Worm (Caenorhabditis elegans) whole organism, young adult: Measurements from ENCODE around the gene ccpp-6.

Experiments
- B0336.3 ChIP-seq: fragments of 200-800 bp; sonication (Bioruptor generic); IDR thresholded peaks from 2 replicates; pipeline ENCODE4 v1.3.6; 2022; ENCODE audit warnings: missing genetic modification characterization, missing compliant biosample characterization
- F37B4.10 ChIP-seq: fragments of 200-800 bp; sonication (Bioruptor generic); IDR thresholded peaks from 2 replicates; pipeline ENCODE4 v1.3.6; 2022; ENCODE audit warnings: missing genetic modification characterization, missing compliant biosample characterization
- F39B2.1 ChIP-seq: fragments of 200-800 bp; sonication (Bioruptor generic); IDR thresholded peaks from 2 replicates; pipeline ENCODE4 v1.3.6; 2022; ENCODE audit warnings: missing genetic modification reagents, missing genetic modification characterization, missing compliant biosample characterization
- F52B5.7 ChIP-seq: sonication (generic microtip); optimal IDR thresholded peaks from 2 replicates; lab custom pipeline; 2016; ENCODE audit warnings: mild to moderate bottlenecking, missing genetic modification characterization, missing compliant biosample characterization
- F57A8.1 ChIP-seq: fragments of 200-800 bp; sonication (Bioruptor generic); optimal IDR thresholded peaks from 2 replicates; lab custom pipeline; 2018; ENCODE audit warnings: mild to moderate bottlenecking, missing genetic modification characterization, moderate library complexity, missing compliant biosample characterization
- F57C9.4 ChIP-seq: sonication (generic microtip); optimal IDR thresholded peaks from 2 replicates; lab custom pipeline; 2017; ENCODE audit warnings: mild to moderate bottlenecking, missing genetic modification characterization, missing compliant biosample characterization
- K11D2.4 ChIP-seq: fragments of 200-800 bp; sonication (Bioruptor generic); IDR thresholded peaks from 2 replicates; pipeline ENCODE4 v1.3.6; 2022; ENCODE audit warnings: missing genetic modification reagents, missing genetic modification characterization, missing compliant biosample characterization
- T07F8.4 ChIP-seq: sonication (generic microtip); optimal IDR thresholded peaks from 2 replicates; lab custom pipeline; 2016; ENCODE audit warnings: mild to moderate bottlenecking, missing genetic modification characterization, moderate library complexity, missing compliant biosample characterization
- T26A5.8 ChIP-seq: sonication (generic microtip); optimal IDR thresholded peaks from 2 replicates; lab custom pipeline; 2016; ENCODE audit warnings: missing genetic modification characterization, missing compliant biosample characterization
- Y53F4B.3 ChIP-seq: fragments of 200-800 bp; sonication (Bioruptor generic); IDR thresholded peaks from 2 replicates; pipeline ENCODE4 v1.3.6; 2022; ENCODE audit warnings: missing genetic modification reagents, missing genetic modification characterization, missing compliant biosample characterization
- Y56A3A.18 ChIP-seq: fragments of 200-800 bp; sonication (Bioruptor generic); IDR thresholded peaks from 2 replicates; pipeline ENCODE4 v1.3.6; 2022; ENCODE audit warnings: missing genetic modification reagents, missing genetic modification characterization, missing compliant biosample characterization
- Y95B8A.8 ChIP-seq: fragments of 200-800 bp; sonication (Bioruptor generic); IDR thresholded peaks from 2 replicates; pipeline ENCODE4 v1.3.6; 2022; ENCODE audit warnings: missing genetic modification reagents, missing genetic modification characterization, missing compliant biosample characterization
- aptf-3 ChIP-seq: fragments of 200-800 bp; sonication (Bioruptor generic); IDR thresholded peaks from 2 replicates; pipeline ENCODE4 v1.3.6; 2022; ENCODE audit warnings: missing genetic modification characterization, missing compliant biosample characterization
- atf-7 ChIP-seq: sonication (generic microtip); optimal IDR thresholded peaks from 2 replicates; lab custom pipeline; 2017; ENCODE audit warnings: mild to moderate bottlenecking, missing genetic modification characterization, missing compliant biosample characterization
- attf-6 ChIP-seq: fragments of 200-800 bp; sonication (Bioruptor generic); IDR thresholded peaks from 2 replicates; pipeline ENCODE4 v1.3.6; 2022; ENCODE audit warnings: missing genetic modification reagents, missing genetic modification characterization, missing compliant biosample characterization
- ccch-3 ChIP-seq: fragments of 200-800 bp; sonication (Bioruptor generic); optimal IDR thresholded peaks from 2 replicates; lab custom pipeline; 2018; ENCODE audit warnings: mild to moderate bottlenecking, missing genetic modification characterization, missing compliant biosample characterization
- cebp-2 ChIP-seq: fragments of 200-800 bp; sonication (Bioruptor generic); IDR thresholded peaks from 2 replicates; pipeline ENCODE4 v1.3.6; 2022; ENCODE audit warnings: missing genetic modification characterization, missing compliant biosample characterization
- ceh-100 ChIP-seq: fragments of 200-800 bp; sonication (Bioruptor generic); IDR thresholded peaks from 2 replicates; pipeline ENCODE4 v1.3.6; 2022; ENCODE audit warnings: missing genetic modification reagents, missing genetic modification characterization, missing compliant biosample characterization
- ceh-27 ChIP-seq: fragments of 200-800 bp; sonication (Bioruptor generic); optimal IDR thresholded peaks from 2 replicates; lab custom pipeline; 2018; ENCODE audit warnings: mild to moderate bottlenecking, missing genetic modification characterization, moderate library complexity, missing compliant biosample characterization
- dpff-1 ChIP-seq: sonication (generic microtip); optimal IDR thresholded peaks from 2 replicates; lab custom pipeline; 2017; ENCODE audit warnings: mild to moderate bottlenecking, missing genetic modification characterization, missing compliant biosample characterization
- egl-44 ChIP-seq: fragments of 200-800 bp; sonication (Bioruptor generic); IDR thresholded peaks from 2 replicates; pipeline ENCODE4 v1.3.6; 2022; ENCODE audit warnings: missing genetic modification reagents, missing genetic modification characterization, missing compliant biosample characterization
- ekl-4 ChIP-seq: fragments of 200-800 bp; sonication (Bioruptor generic); IDR thresholded peaks from 2 replicates; pipeline ENCODE4 v1.3.6; 2022; ENCODE audit warnings: missing genetic modification reagents, missing genetic modification characterization, missing compliant biosample characterization
- hmg-1.2 ChIP-seq: fragments of 200-800 bp; sonication (Bioruptor generic); IDR thresholded peaks from 2 replicates; pipeline ENCODE4 v1.3.6; 2022; ENCODE audit warnings: missing genetic modification reagents, missing genetic modification characterization, missing compliant biosample characterization
- let-607 ChIP-seq, 2 experiments: fragments of 200-800 bp in 1 of 2; sonication (Bioruptor generic) in 1 of 2; sonication (generic microtip) in 1 of 2; optimal IDR thresholded peaks; 2 replicates each; lab custom pipeline; 2016 to 2018; ENCODE audit warnings: mild to moderate bottlenecking in 2 of 2, missing compliant biosample characterization in 2 of 2, missing genetic modification characterization in 2 of 2, moderate library complexity in 2 of 2, missing genotype in 1 of 2
- lin-35 ChIP-seq, 3 experiments: fragments of 150-350 bp in 2 of 3; sonication (generic microtip) in 1 of 3; optimal IDR thresholded peaks; 2 replicates each; lab custom pipeline; 2014 to 2018; ENCODE audit warnings: missing biosample characterization in 3 of 3, missing genetic modification characterization in 3 of 3, missing genetic modification reagents in 3 of 3
- madf-3 ChIP-seq: fragments of 200-800 bp; sonication (Bioruptor generic); IDR thresholded peaks from 2 replicates; pipeline ENCODE4 v1.3.6; 2022; ENCODE audit warnings: missing genetic modification reagents, missing genetic modification characterization, missing compliant biosample characterization
- madf-8 ChIP-seq: fragments of 200-800 bp; sonication (Bioruptor generic); conservative IDR thresholded peaks from 2 replicates; pipeline ENCODE4 v1.3.6; 2022; ENCODE audit warnings: missing genetic modification reagents, missing genetic modification characterization, missing compliant biosample characterization
- mcd-1 ChIP-seq: fragments of 200-800 bp; sonication (Bioruptor generic); IDR thresholded peaks from 2 replicates; pipeline ENCODE4 v1.3.6; 2022; ENCODE audit warnings: missing genetic modification reagents, missing genetic modification characterization, missing compliant biosample characterization
- mes-4 ChIP-seq: sonication (generic microtip); optimal IDR thresholded peaks from 2 replicates; lab custom pipeline; 2016; ENCODE audit warnings: missing genotype, missing genetic modification characterization, missing compliant biosample characterization
- nfya-1 ChIP-seq: sonication (generic microtip); optimal IDR thresholded peaks from 2 replicates; lab custom pipeline; 2017; ENCODE audit warnings: antibody characterized with exemption, missing compliant biosample characterization, missing genetic modification characterization, borderline replicate concordance; ENCODE audit not compliant: insufficient read depth
- nhr-90 ChIP-seq: sonication (generic microtip); optimal IDR thresholded peaks from 2 replicates; lab custom pipeline; 2016; ENCODE audit warnings: missing genotype, mild to moderate bottlenecking, missing genetic modification characterization, missing compliant biosample characterization
- rec-8 ChIP-seq, 2 experiments: sonication (generic microtip); optimal IDR thresholded peaks; 2 replicates each; lab custom pipeline; 2016; ENCODE audit warnings: mild to moderate bottlenecking in 2 of 2, missing genetic modification characterization in 2 of 2, missing genetic modification reagents in 2 of 2, missing genotype in 2 of 2, missing biosample characterization in 1 of 2, missing compliant biosample characterization in 1 of 2, moderate library complexity in 1 of 2
- rpc-1 ChIP-seq, 2 experiments: fragments of 150-350 bp in 1 of 2; sonication (generic microtip) in 1 of 2; optimal IDR thresholded peaks; 2 replicates each; lab custom pipeline; 2014 to 2018; ENCODE audit warnings: missing biosample characterization in 1 of 2, missing genetic modification characterization in 1 of 2, missing genetic modification reagents in 1 of 2, missing genotype in 1 of 2
- sdz-38 ChIP-seq: sonication (generic microtip); optimal IDR thresholded peaks from 2 replicates; lab custom pipeline; 2016; ENCODE audit warnings: missing genotype, missing genetic modification characterization, missing compliant biosample characterization
- snpc-1.1 ChIP-seq: sonication (generic microtip); optimal IDR thresholded peaks from 2 replicates; lab custom pipeline; 2017; ENCODE audit warnings: missing genetic modification characterization, mild to moderate bottlenecking, missing compliant biosample characterization, antibody characterized with exemption, moderate library complexity, missing genotype, missing genetic modification reagents; ENCODE audit not compliant: insufficient read depth
- snpc-3.4 ChIP-seq: sonication (generic microtip); optimal IDR thresholded peaks from 2 replicates; lab custom pipeline; 2017; ENCODE audit warnings: missing genetic modification characterization, mild to moderate bottlenecking, missing compliant biosample characterization, antibody characterized with exemption, moderate library complexity, missing genotype, missing genetic modification reagents
- sptf-2 ChIP-seq: fragments of 200-800 bp; sonication (Bioruptor generic); optimal IDR thresholded peaks from 2 replicates; lab custom pipeline; 2018; ENCODE audit warnings: mild to moderate bottlenecking, missing genetic modification characterization, missing compliant biosample characterization
- tbp1 ChIP-seq: fragments of 200-800 bp; sonication (Bioruptor generic); optimal IDR thresholded peaks from 2 replicates; lab custom pipeline; 2018; ENCODE audit warnings: mild to moderate bottlenecking, missing genetic modification characterization, missing compliant biosample characterization
- tbx-9 ChIP-seq: sonication (generic microtip); optimal IDR thresholded peaks from 2 replicates; lab custom pipeline; 2016; ENCODE audit warnings: borderline replicate concordance, missing genetic modification characterization, inconsistent platforms, missing compliant biosample characterization
- unc-130 ChIP-seq: sonication (generic microtip); optimal IDR thresholded peaks from 2 replicates; lab custom pipeline; 2016; ENCODE audit warnings: missing genetic modification reagents, missing genetic modification characterization, missing compliant biosample characterization
- xnd-1 ChIP-seq: sonication (generic microtip); optimal IDR thresholded peaks from 2 replicates; lab custom pipeline; 2016; ENCODE audit warnings: missing genotype, missing genetic modification reagents, missing genetic modification characterization, missing compliant biosample characterization
- zfh-2 ChIP-seq: fragments of 200-800 bp; sonication (Bioruptor generic); conservative IDR thresholded peaks from 2 replicates; pipeline ENCODE4 v1.3.6; 2022; ENCODE audit warnings: missing genetic modification reagents, missing genetic modification characterization, missing compliant biosample characterization
- ztf-18 ChIP-seq: sonication (generic microtip); optimal IDR thresholded peaks from 2 replicates; lab custom pipeline; 2016; ENCODE audit warnings: missing genotype, mild to moderate bottlenecking, missing genetic modification characterization, missing compliant biosample characterization
- ztf-22 ChIP-seq: fragments of 200-800 bp; sonication (Bioruptor generic); optimal IDR thresholded peaks from 2 replicates; lab custom pipeline; 2018; ENCODE audit warnings: mild to moderate bottlenecking, missing genetic modification characterization, moderate library complexity, missing compliant biosample characterization
- ztf-26 ChIP-seq: sonication (generic microtip); optimal IDR thresholded peaks from 2 replicates; lab custom pipeline; 2017; ENCODE audit warnings: missing genetic modification characterization, missing compliant biosample characterization
- ztf-28 ChIP-seq: fragments of 200-800 bp; sonication (Bioruptor generic); IDR thresholded peaks from 2 replicates; pipeline ENCODE4 v1.3.6; 2022; ENCODE audit warnings: missing genetic modification reagents, missing genetic modification characterization, missing compliant biosample characterization
- ztf-3 ChIP-seq: fragments of 200-800 bp; sonication (Bioruptor generic); optimal IDR thresholded peaks from 2 replicates; lab custom pipeline; 2018; ENCODE audit warnings: mild to moderate bottlenecking, missing genetic modification characterization, missing compliant biosample characterization

The ccpp-6 gene

DNA sequence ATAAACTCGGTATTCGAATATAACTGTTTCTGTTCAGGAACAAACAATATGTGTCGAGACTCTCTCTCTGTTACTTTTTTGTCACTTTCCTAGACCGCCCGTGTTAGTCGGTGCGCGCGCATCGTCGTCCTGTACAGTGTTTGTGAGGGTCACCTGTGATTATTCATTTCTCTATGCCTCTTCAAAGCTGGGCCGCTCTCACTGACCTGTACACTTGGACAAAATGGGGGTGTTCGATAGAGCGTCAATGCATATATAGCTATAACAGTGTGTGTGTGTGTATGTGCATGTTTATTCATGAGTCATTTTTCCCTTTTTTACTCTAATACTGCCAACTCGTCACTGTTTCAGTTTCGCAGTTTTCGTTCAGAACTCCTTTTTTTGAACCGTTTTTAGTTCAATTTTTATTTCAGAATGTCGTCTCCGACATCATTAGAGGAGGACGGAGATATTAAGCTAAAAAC lies 7.5 kb downstream of the ccpp-6 start, which contains the start of gene pkc-3 (continued):
- TF ChIP-seq F39B2.1 (GFP tag; lab: Robert Waterston, UW) (0 out of 2 replicates have a peak, but pooled peaks have one; percentile 54), let-607 (tag; optimal IDR thresholded peaks at IDR 0.05; lab: Kevin White, UChicago) (peak; percentile 50 to 78), ztf-26 (peak; percentile 51), ekl-4 (GFP tag; lab: Robert Waterston, UW) (peak; percentile 78), attf-6 (peak; percentile 45; the same call in 1 of the 2 replicates), egl-44 (GFP tag; lab: Robert Waterston, UW) (peak; percentile 30; the same call in 1 of the 2 replicates), xnd-1 (tag; lab: Kevin White, UChicago) (peak; percentile 32), sptf-2 (GFP tag; lab: Kevin White, UChicago) (no peak), T26A5.8 (no peak), lin-35 (GFP tag; optimal IDR thresholded peaks at IDR 0.05; lab: Kevin White, UChicago) (peak in 1 of 3 experiments; percentile 47), mes-4 (tag; lab: Kevin White, UChicago) (no peak), ccch-3 (GFP tag; lab: Kevin White, UChicago) (no peak), snpc-1.1 (tag; lab: Kevin White, UChicago) (no peak), tbx-9 (tag; lab: Kevin White, UChicago) (no peak), ztf-22 (GFP tag; lab: Kevin White, UChicago) (peak; percentile 34), hmg-1.2 (GFP tag; lab: Robert Waterston, UW) (peak; percentile 59), rpc-1 (optimal IDR thresholded peaks at IDR 0.05; lab: Kevin White, UChicago) (no peak), rpc-1 (tag; optimal IDR thresholded peaks at IDR 0.05; lab: Kevin White, UChicago) (no peak), atf-7 (peak; percentile 76), zfh-2 (GFP tag; lab: Robert Waterston, UW) (peak; percentile 40; the same call in 1 of the 2 replicates), T07F8.4 (tag; lab: Kevin White, UChicago) (no peak), ztf-18 (tag; lab: Kevin White, UChicago) (peak; percentile 83), F52B5.7 (tag; lab: Kevin White, UChicago) (peak; percentile 53), Y53F4B.3 (no peak), ztf-3 (GFP tag; lab: Kevin White, UChicago) (no peak), rec-8 (tag; optimal IDR thresholded peaks at IDR 0.05; lab: Kevin White, UChicago) (no peak), madf-8 (GFP tag; lab: Robert Waterston, UW) (no peak), Y95B8A.8 (GFP tag; lab: Robert Waterston, UW) (peak; percentile 88), aptf-3 (GFP tag; lab: Robert Waterston, UW) (no peak), dpff-1 (tag; lab: Kevin White, UChicago) (peak; percentile 44), F57A8.1 (GFP tag; lab: Kevin White, UChicago) (no peak), mcd-1 (peak; percentile 47; the same call in 1 of the 2 replicates), madf-3 (GFP tag; lab: Robert Waterston, UW) (peak; percentile 72), cebp-2 (GFP tag; lab: Robert Waterston, UW) (0 out of 2 replicates have a peak, but pooled peaks have one; percentile 31), K11D2.4 (no peak), unc-130 (GFP tag; lab: Kevin White, UChicago) (peak; percentile 34), Y56A3A.18 (GFP tag; lab: Robert Waterston, UW) (peak; percentile 84; the same call in 1 of the 2 replicates), nfya-1 (tag; lab: Kevin White, UChicago) (no peak), snpc-3.4 (peak; percentile 80), ztf-28 (GFP tag; lab: Robert Waterston, UW) (no peak), sdz-38 (no peak), B0336.3 (GFP tag; lab: Robert Waterston, UW) (peak; percentile 92), F37B4.10 (0 out of 2 replicates have a peak, but pooled peaks have one; percentile 7), nhr-90 (peak; percentile 70), ceh-27 (GFP tag; lab: Kevin White, UChicago) (peak; percentile 65), F57C9.4 (no peak), ceh-100 (GFP tag; lab: Robert Waterston, UW) (peak; percentile 23; the same call in 1 of the 2 replicates), tbp1 (peak; percentile 60)
